Worm (Caenorhabditis elegans) whole organism, young adult: ENCODE results near the gene srz-102.
A peak's percentile ranks its signal among the peaks of the same experiment; 100 is the strongest.

Experiments used
- Y53G8AR.9 ChIP-seq: fragments of 200-800 bp; sonication (Bioruptor generic); conservative IDR thresholded peaks from 2 replicates; pipeline ENCODE4 v1.3.6; 2022; ENCODE audit warnings: missing genetic modification reagents, missing genetic modification characterization, missing compliant biosample characterization
- ama-1 ChIP-seq, 3 experiments: fragments of 150-350 bp in 1 of 3; sonication (generic microtip) in 2 of 3; optimal IDR thresholded peaks; 2 replicates each; lab custom pipeline; 2014 to 2018; ENCODE audit warnings: missing biosample characterization in 2 of 3, missing genetic modification characterization in 2 of 3, missing genetic modification reagents in 2 of 3
- lin-35 ChIP-seq, 3 experiments: fragments of 150-350 bp in 2 of 3; sonication (generic microtip) in 1 of 3; optimal IDR thresholded peaks; 2 replicates each; lab custom pipeline; 2014 to 2018; ENCODE audit warnings: missing biosample characterization in 3 of 3, missing genetic modification characterization in 3 of 3, missing genetic modification reagents in 3 of 3
- rpc-1 ChIP-seq, 2 experiments: fragments of 150-350 bp in 1 of 2; sonication (generic microtip) in 1 of 2; optimal IDR thresholded peaks; 2 replicates each; lab custom pipeline; 2014 to 2018; ENCODE audit warnings: missing biosample characterization in 1 of 2, missing genetic modification characterization in 1 of 2, missing genetic modification reagents in 1 of 2, missing genotype in 1 of 2
- tlf-1 ChIP-seq: fragments of 200-800 bp; sonication (Bioruptor generic); optimal IDR thresholded peaks from 2 replicates; lab custom pipeline; 2018; ENCODE audit warnings: mild to moderate bottlenecking, missing genetic modification characterization, missing compliant biosample characterization
- unc-62 ChIP-seq: fragments of 150-350 bp; optimal IDR thresholded peaks from 2 replicates; lab custom pipeline; 2014; ENCODE audit warnings: missing biosample characterization, missing genetic modification reagents, missing genetic modification characterization

DNA sequence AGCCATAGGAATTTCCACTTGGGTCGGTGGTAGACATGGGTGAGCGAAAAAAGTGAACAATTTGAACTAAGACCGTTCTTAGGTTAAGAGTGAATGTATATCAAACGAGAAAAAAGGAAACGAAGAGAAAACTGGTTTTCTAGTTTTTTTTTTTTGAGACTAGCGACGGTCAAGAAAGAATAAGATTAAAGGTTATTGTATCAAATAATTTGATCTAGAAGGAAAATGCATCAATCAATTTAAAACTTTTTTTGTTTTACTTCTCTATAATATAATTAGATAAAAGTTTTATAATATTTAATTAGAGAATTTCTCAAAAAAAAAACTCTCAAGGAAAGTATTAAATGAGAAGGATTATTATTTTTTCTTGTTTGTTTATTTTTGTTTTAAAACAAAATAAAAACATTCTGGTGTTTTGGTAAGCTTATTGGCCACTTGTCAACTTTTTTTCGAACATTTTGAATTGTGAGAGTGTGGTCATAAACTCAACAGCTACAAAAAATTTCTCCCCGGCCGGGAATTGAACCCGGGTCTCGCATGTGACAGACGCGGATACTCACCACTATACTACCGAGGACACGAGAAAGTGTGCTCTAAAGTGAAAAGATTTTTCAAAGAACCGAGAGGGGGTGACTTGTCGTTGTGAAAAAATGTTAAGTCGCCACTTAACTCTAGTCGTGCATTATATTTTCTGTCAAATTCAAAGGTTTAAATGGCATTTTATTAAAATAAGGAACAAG is 42.0 kb upstream of the srz-102 start, which contains the start of gene W06G6.17:
- TF ChIP-seq rpc-1 (optimal IDR thresholded peaks at IDR 0.05; lab: Kevin White, UChicago) (peak; percentile 63), rpc-1 (tag; optimal IDR thresholded peaks at IDR 0.05; lab: Kevin White, UChicago) (peak; percentile 78), unc-62 (GFP tag; lab: Kevin White, UChicago) (no peak), Y53G8AR.9 (GFP tag; lab: Robert Waterston, UW) (no peak), ama-1 (optimal IDR thresholded peaks at IDR 0.05; lab: Kevin White, UChicago) (no peak), ama-1 (GFP tag; optimal IDR thresholded peaks at IDR 0.05; lab: Kevin White, UChicago) (no peak), tlf-1 (GFP tag; lab: Kevin White, UChicago) (no peak), lin-35 (GFP tag; optimal IDR thresholded peaks at IDR 0.05; lab: Kevin White, UChicago) (no peak)
